Fruit fly (Drosophila melanogaster) whole organism, embryonic: ENCODE results near the gene Awh.

ENCODE experiments used
- ATbp ChIP-seq: fragments of 200-800 bp; sonication (Bioruptor generic); optimal IDR thresholded peaks from 2 replicates; lab custom pipeline; 2017; ENCODE audit warnings: missing biosample characterization, mild to moderate bottlenecking, missing genetic modification characterization, missing genetic modification reagents
- CG10366 ChIP-seq: fragments of 200-800 bp; sonication (Bioruptor generic); IDR thresholded peaks from 2 replicates; pipeline ENCODE4 v1.3.6; 2022; ENCODE audit warnings: missing biosample characterization, missing genetic modification characterization
- CG12071 ChIP-seq: fragments of 200-800 bp; sonication (Bioruptor generic); optimal IDR thresholded peaks from 3 replicates; lab custom pipeline; 2018; ENCODE audit warnings: missing biosample characterization, mild to moderate bottlenecking, missing genetic modification characterization
- CG12236 ChIP-seq: fragments of 200-800 bp; sonication (Bioruptor generic); optimal IDR thresholded peaks from 2 replicates; lab custom pipeline; 2016; ENCODE audit warnings: missing biosample characterization, missing genetic modification characterization
- CG13775 ChIP-seq: fragments of 200-800 bp; sonication (Bioruptor generic); optimal IDR thresholded peaks from 3 replicates; lab custom pipeline; 2017; ENCODE audit warnings: missing biosample characterization, mild to moderate bottlenecking, missing genetic modification characterization
- CG14014 ChIP-seq: fragments of 200-800 bp; sonication (Bioruptor generic); IDR thresholded peaks from 2 replicates; pipeline ENCODE4 v1.3.6; 2022; ENCODE audit warnings: missing biosample characterization, missing genetic modification characterization
- CG14441 ChIP-seq: fragments of 200-800 bp; sonication (Bioruptor generic); IDR thresholded peaks from 2 replicates; pipeline ENCODE4 v1.3.6; 2022; ENCODE audit warnings: missing biosample characterization, missing genetic modification characterization
- CG14965 ChIP-seq: fragments of 200-800 bp; sonication (Bioruptor generic); optimal IDR thresholded peaks from 2 replicates; lab custom pipeline; 2016; ENCODE audit warnings: missing biosample characterization, missing genetic modification characterization, borderline replicate concordance
- CG15696 ChIP-seq: fragments of 200-800 bp; sonication (Bioruptor generic); optimal IDR thresholded peaks from 2 replicates; lab custom pipeline; 2019; ENCODE audit warnings: missing biosample characterization, mild to moderate bottlenecking, missing genetic modification characterization, moderate library complexity
- CG2120 ChIP-seq: fragments of 200-800 bp; sonication (Bioruptor generic); optimal IDR thresholded peaks from 3 replicates; lab custom pipeline; 2016; ENCODE audit warnings: missing biosample characterization, missing genetic modification characterization
- CG30020 ChIP-seq: fragments of 200-800 bp; optimal IDR thresholded peaks from 2 replicates; lab custom pipeline; 2019; ENCODE audit warnings: missing biosample characterization, mild to moderate bottlenecking, missing genetic modification characterization, moderate library complexity
- CG3281 ChIP-seq: fragments of 200-800 bp; sonication (Bioruptor generic); optimal IDR thresholded peaks from 3 replicates; lab custom pipeline; 2017; ENCODE audit warnings: missing biosample characterization, mild to moderate bottlenecking, missing genetic modification characterization
- CG3726 ChIP-seq: fragments of 200-800 bp; sonication (Bioruptor generic); IDR thresholded peaks from 3 replicates; pipeline ENCODE4, ENCODE4 v1.3.6; 2022; ENCODE audit warnings: missing biosample characterization, missing genetic modification characterization
- CG7556 ChIP-seq: fragments of 200-800 bp; sonication (Bioruptor generic); optimal IDR thresholded peaks from 2 replicates; lab custom pipeline; 2017; ENCODE audit warnings: missing biosample characterization, mild to moderate bottlenecking, missing genetic modification characterization
- CG8924 ChIP-seq: fragments of 200-800 bp; optimal IDR thresholded peaks from 3 replicates; lab custom pipeline; 2019; ENCODE audit warnings: missing biosample characterization, mild to moderate bottlenecking, missing genetic modification characterization, moderate library complexity
- CG9437 ChIP-seq: fragments of 200-800 bp; sonication (Bioruptor generic); optimal IDR thresholded peaks from 2 replicates; lab custom pipeline; 2018; ENCODE audit warnings: missing biosample characterization, mild to moderate bottlenecking, missing genetic modification characterization
- Chrac-16 ChIP-seq: fragments of 200-800 bp; sonication (Bioruptor generic); optimal IDR thresholded peaks from 3 replicates; lab custom pipeline; 2016; ENCODE audit warnings: missing biosample characterization, missing genetic modification characterization
- CoRest ChIP-seq: fragments of 200-800 bp; sonication (Bioruptor generic); optimal IDR thresholded peaks from 3 replicates; lab custom pipeline; 2018; ENCODE audit warnings: missing biosample characterization, mild to moderate bottlenecking, missing genetic modification characterization, moderate library complexity
- Deaf1 ChIP-seq: fragments of 200-800 bp; optimal IDR thresholded peaks from 3 replicates; lab custom pipeline; 2019; ENCODE audit warnings: missing biosample characterization, mild to moderate bottlenecking, missing genetic modification characterization, moderate library complexity
- Fer1 ChIP-seq: fragments of 200-800 bp; sonication (Bioruptor generic); optimal IDR thresholded peaks from 2 replicates; lab custom pipeline; 2017; ENCODE audit warnings: missing biosample characterization, mild to moderate bottlenecking, missing genetic modification characterization
- Fer3 ChIP-seq: fragments of 200-800 bp; sonication (Bioruptor generic); optimal IDR thresholded peaks from 2 replicates; lab custom pipeline; 2018; ENCODE audit warnings: missing biosample characterization, mild to moderate bottlenecking, missing genetic modification characterization, moderate library complexity
- Jarid2 ChIP-seq: fragments of 200-800 bp; sonication (Bioruptor generic); optimal IDR thresholded peaks from 3 replicates; lab custom pipeline; 2017; ENCODE audit warnings: mild to moderate bottlenecking, missing biosample characterization, missing genetic modification reagents, missing genetic modification characterization
- Mes4 ChIP-seq: fragments of 200-800 bp; sonication (Bioruptor generic); optimal IDR thresholded peaks from 2 replicates; lab custom pipeline; 2016; ENCODE audit warnings: missing biosample characterization, missing genetic modification characterization
- Neu2 ChIP-seq: fragments of 200-800 bp; sonication (Bioruptor generic); optimal IDR thresholded peaks from 3 replicates; lab custom pipeline; 2016; ENCODE audit warnings: missing biosample characterization, missing genetic modification characterization, borderline replicate concordance
- Opbp ChIP-seq: fragments of 200-800 bp; sonication (Bioruptor generic); IDR thresholded peaks from 3 replicates; pipeline ENCODE4 v1.3.6; 2022; ENCODE audit warnings: missing biosample characterization, missing genetic modification characterization; ENCODE audit not compliant: partially characterized antibody
- PHDP ChIP-seq: fragments of 200-800 bp; sonication (Bioruptor generic); optimal IDR thresholded peaks from 3 replicates; lab custom pipeline; 2018; ENCODE audit warnings: missing biosample characterization, mild to moderate bottlenecking, missing genetic modification characterization, moderate library complexity
- Sry-β ChIP-seq: fragments of 200-800 bp; sonication (Bioruptor generic); optimal IDR thresholded peaks from 2 replicates; lab custom pipeline; 2018; ENCODE audit warnings: missing biosample characterization, mild to moderate bottlenecking, missing genetic modification characterization, moderate library complexity
- Xbp1 ChIP-seq: fragments of 200-800 bp; sonication (Bioruptor generic); optimal IDR thresholded peaks from 3 replicates; lab custom pipeline; 2016; ENCODE audit warnings: missing biosample characterization, mild to moderate bottlenecking, missing genetic modification characterization
- az2 ChIP-seq: fragments of 200-800 bp; sonication (Bioruptor generic); optimal IDR thresholded peaks from 3 replicates; lab custom pipeline; 2016; ENCODE audit warnings: missing biosample characterization, missing genetic modification characterization
- cad ChIP-seq: fragments of >200 bp; optimal IDR thresholded peaks from 2 replicates; lab custom pipeline; 2017; ENCODE audit warnings: missing biosample characterization, missing genetic modification characterization
- dm ChIP-seq: fragments of 200-800 bp; sonication (Bioruptor generic); optimal IDR thresholded peaks from 3 replicates; lab custom pipeline; 2016; ENCODE audit warnings: missing biosample characterization, missing genetic modification characterization
- exex ChIP-seq: fragments of 200-800 bp; sonication (Bioruptor generic); optimal IDR thresholded peaks from 4 replicates; lab custom pipeline; 2018; ENCODE audit warnings: missing biosample characterization, mild to moderate bottlenecking, missing genetic modification characterization, moderate library complexity
- eyg ChIP-seq: fragments of 200-800 bp; sonication (Bioruptor generic); optimal IDR thresholded peaks from 3 replicates; lab custom pipeline; 2016; ENCODE audit warnings: missing biosample characterization, missing genetic modification characterization
- h ChIP-seq: fragments of >200 bp; optimal IDR thresholded peaks from 2 replicates; lab custom pipeline; 2017
- hb ChIP-seq: fragments of 200-800 bp; sonication (Bioruptor generic); IDR thresholded peaks from 3 replicates; pipeline ENCODE4 v1.3.6; 2022; ENCODE audit warnings: missing biosample characterization, missing genetic modification characterization; ENCODE audit not compliant: partially characterized antibody
- kni ChIP-seq: fragments of 200-800 bp; sonication (Bioruptor generic); optimal IDR thresholded peaks from 3 replicates; lab custom pipeline; 2017; ENCODE audit warnings: mild to moderate bottlenecking, missing biosample characterization, missing genetic modification reagents, missing genetic modification characterization
- mirr ChIP-seq: fragments of 200-800 bp; sonication (Bioruptor generic); optimal IDR thresholded peaks from 3 replicates; lab custom pipeline; 2018; ENCODE audit warnings: missing biosample characterization, mild to moderate bottlenecking, missing genetic modification characterization
- nerfin-2 ChIP-seq: fragments of 200-800 bp; sonication (Bioruptor generic); IDR thresholded peaks from 2 replicates; pipeline ENCODE4 v1.3.6; 2022; ENCODE audit warnings: missing biosample characterization, missing genetic modification characterization; ENCODE audit not compliant: partially characterized antibody
- odd ChIP-seq: fragments of 200-800 bp; sonication (Bioruptor generic); optimal IDR thresholded peaks from 2 replicates; lab custom pipeline; 2017; ENCODE audit warnings: missing biosample characterization, mild to moderate bottlenecking, missing genetic modification characterization
- onecut ChIP-seq: fragments of 200-800 bp; sonication (Bioruptor generic); IDR thresholded peaks from 2 replicates; pipeline ENCODE4 v1.3.6; 2022; ENCODE audit warnings: missing biosample characterization, missing genetic modification characterization
- p53 ChIP-seq: fragments of 200-800 bp; sonication (Bioruptor generic); optimal IDR thresholded peaks from 2 replicates; lab custom pipeline; 2016; ENCODE audit warnings: missing biosample characterization, missing genetic modification characterization
- prd ChIP-seq, 3 experiments: fragments of >200 bp in 2 of 3; fragments of 200-800 bp in 1 of 3; sonication (Bioruptor generic) in 1 of 3; optimal IDR thresholded peaks in 2 of 3; IDR thresholded peaks in 1 of 3; 2 replicates in 2 of 3; 3 replicates in 1 of 3; pipeline versions ENCODE4 v1.3.6 to Lab custom; 2017 to 2022; ENCODE audit warnings: missing biosample characterization in 1 of 3, missing genetic modification characterization in 1 of 3
- ro ChIP-seq: fragments of 200-800 bp; sonication (Bioruptor generic); IDR thresholded peaks from 2 replicates; pipeline ENCODE4 v1.3.6; 2022; ENCODE audit warnings: missing biosample characterization, missing genetic modification characterization
- row ChIP-seq: fragments of 200-800 bp; sonication (Bioruptor generic); IDR thresholded peaks from 3 replicates; pipeline ENCODE4 v1.3.6; 2022; ENCODE audit warnings: missing biosample characterization, missing genetic modification characterization
- sens ChIP-seq: fragments of 200-800 bp; sonication (Bioruptor generic); peaks from one replicate; lab custom pipeline; 2016; ENCODE audit warnings: missing biosample characterization, missing genetic modification characterization
- stwl ChIP-seq: fragments of 200-800 bp; sonication (Bioruptor generic); optimal IDR thresholded peaks from 3 replicates; lab custom pipeline; 2018; ENCODE audit warnings: missing biosample characterization, mild to moderate bottlenecking, missing genetic modification characterization, moderate library complexity
- tll ChIP-seq, 2 experiments: fragments of 200-800 bp in 1 of 2; fragments of >200 bp in 1 of 2; sonication (Bioruptor generic) in 1 of 2; optimal IDR thresholded peaks; 2 replicates each; lab custom pipeline; 2017 to 2019; ENCODE audit warnings: missing biosample characterization in 2 of 2, missing genetic modification characterization in 2 of 2, mild to moderate bottlenecking in 1 of 2, moderate library complexity in 1 of 2
- ttk ChIP-seq: fragments of 200-800 bp; sonication (Bioruptor generic); IDR thresholded peaks from 2 replicates; pipeline ENCODE4 v2.1.2; 2022; ENCODE audit warnings: missing biosample characterization, missing genetic modification characterization
- tup ChIP-seq: fragments of 200-800 bp; sonication (Bioruptor generic); optimal IDR thresholded peaks from 2 replicates; lab custom pipeline; 2016; ENCODE audit warnings: missing biosample characterization, mild to moderate bottlenecking, missing genetic modification characterization, moderate library complexity
- yki ChIP-seq: fragments of >200 bp; optimal IDR thresholded peaks from 3 replicates; lab custom pipeline; 2018
- zen ChIP-seq: fragments of 200-800 bp; sonication (Bioruptor generic); optimal IDR thresholded peaks from 3 replicates; lab custom pipeline; 2018; ENCODE audit warnings: missing biosample characterization, mild to moderate bottlenecking, missing genetic modification characterization, moderate library complexity

Gene Awh

dm6 chr3L:3896553-3897034 lies 50.6 kb downstream of the Awh start, which contains the start of the genes Gr63a and Lamtor4 (continued):
- TF ChIP-seq az2 (GFP tag; lab: Kevin White, UChicago) (no peak), Jarid2 (GFP tag; lab: Kevin White, UChicago) (no peak), CG14965 (GFP tag; lab: Kevin White, UChicago) (no peak), prd (optimal IDR thresholded peaks at IDR 0.05; lab: Kevin White, UChicago) (no peak), prd (GFP tag; IDR thresholded peaks at IDR 0.05; lab: Robert Waterston, UW) (no peak), tup (GFP tag; lab: Kevin White, UChicago) (no peak), eyg (no peak), Deaf1 (tag; lab: Kevin White, UChicago) (no peak), CG13775 (GFP tag; lab: Kevin White, UChicago) (no peak), CG9437 (GFP tag; lab: Kevin White, UChicago) (no peak), Opbp (GFP tag; lab: Robert Waterston, UW) (peak; percentile 24; the same call in 1 of the 3 replicates), p53 (GFP tag; lab: Kevin White, UChicago) (no peak), Chrac-16 (GFP tag; lab: Kevin White, UChicago) (no peak), Sry-β (GFP tag; lab: Kevin White, UChicago) (no peak), cad (GFP tag; lab: Kevin White, UChicago) (no peak), CG14441 (GFP tag; lab: Robert Waterston, UW) (no peak), nerfin-2 (GFP tag; lab: Robert Waterston, UW) (no peak), tll (GFP tag; optimal IDR thresholded peaks at IDR 0.05; lab: Kevin White, UChicago) (no peak), kni (GFP tag; lab: Kevin White, UChicago) (peak; percentile 16), CG3281 (GFP tag; lab: Kevin White, UChicago) (peak; percentile 10), stwl (tag; lab: Kevin White, UChicago) (peak; percentile 76), h (lab: Kevin White, UChicago) (no peak), ro (GFP tag; lab: Robert Waterston, UW) (no peak), PHDP (tag; lab: Kevin White, UChicago) (no peak), CG8924 (tag; lab: Kevin White, UChicago) (peak; percentile 40), mirr (GFP tag; lab: Kevin White, UChicago) (peak; percentile 6), CG12236 (GFP tag; lab: Kevin White, UChicago) (no peak), dm (GFP tag; lab: Kevin White, UChicago) (peak; percentile 47), row (GFP tag; lab: Robert Waterston, UW) (no peak), Xbp1 (GFP tag; lab: Kevin White, UChicago) (peak; percentile 26), CG10366 (GFP tag; lab: Robert Waterston, UW) (no peak), hb (GFP tag; lab: Robert Waterston, UW) (no peak), Fer1 (peak; percentile 29), CG3726 (GFP tag; lab: Robert Waterston, UW) (no peak), yki (no peak), exex (tag; lab: Kevin White, UChicago) (no peak), CoRest (peak; percentile 19), CG15696 (tag; lab: Kevin White, UChicago) (no peak), CG2120 (GFP tag; lab: Kevin White, UChicago) (peak; percentile 51), odd (GFP tag; lab: Kevin White, UChicago) (no peak), zen (tag; lab: Kevin White, UChicago) (peak; percentile 7), sens (GFP tag; lab: Kevin White, UChicago) (peak; percentile 82), CG12071 (no peak), CG7556 (GFP tag; lab: Kevin White, UChicago) (no peak), CG14014 (GFP tag; lab: Robert Waterston, UW) (no peak), Mes4 (GFP tag; lab: Kevin White, UChicago) (no peak), ATbp (no peak), CG30020 (tag; lab: Kevin White, UChicago) (no peak), Neu2 (GFP tag; lab: Kevin White, UChicago) (no peak), ttk (GFP tag; lab: Robert Waterston, UW) (no peak), onecut (no peak), Fer3 (tag; lab: Kevin White, UChicago) (no peak)
